Worm (Caenorhabditis elegans): ENCODE results near the gene snb-6.
A peak's percentile ranks its signal among the peaks of the same experiment; 100 is the strongest.

The snb-6 gene

ce11 chrII:8818257-8818656 lies 41.2 kb downstream of the snb-6 start:
- no peak for TF ChIP-seq zip-4 (GFP tag; optimal IDR thresholded peaks at IDR 0.05)
- no peak for TF ChIP-seq Y116A8C.19 (tag; optimal IDR thresholded peaks at IDR 0.05; ENCODE audit: borderline replicate concordance)
- no peak for TF ChIP-seq tlp-1 (tag; optimal IDR thresholded peaks at IDR 0.05)
- no peak for TF ChIP-seq nhr-76 (tag; optimal IDR thresholded peaks at IDR 0.05)
- TF ChIP-seq lin-14 (GFP tag; optimal IDR thresholded peaks at IDR 0.05), result peak; percentile 75
- no peak for TF ChIP-seq fkh-8 (tag; optimal IDR thresholded peaks at IDR 0.05)
- peak in 1 of 2 experiments; percentile 47 for TF ChIP-seq lin-35 (GFP tag; optimal IDR thresholded peaks at IDR 0.05)
- TF ChIP-seq hlh-17 (GFP tag; optimal IDR thresholded peaks at IDR 0.05; ENCODE audit: borderline replicate concordance), result no peak
- TF ChIP-seq nhr-85 (tag), result peak; percentile 96
- TF ChIP-seq tbx-2 (tag; optimal IDR thresholded peaks at IDR 0.05), result peak; percentile 51
- TF ChIP-seq grh-1 (GFP tag; IDR thresholded peaks at IDR 0.05), result 0 out of 2 replicates have a peak, but pooled peaks have one; percentile 8
- TF ChIP-seq alr-1 (tag; optimal IDR thresholded peaks at IDR 0.05; ENCODE audit: borderline replicate concordance), result no peak
- no peak for TF ChIP-seq ceh-82 (tag; optimal IDR thresholded peaks at IDR 0.05)
- TF ChIP-seq lin-13 (GFP tag; optimal IDR thresholded peaks at IDR 0.05), result no peak
- peak; percentile 75 for TF ChIP-seq nhr-71 (tag; optimal IDR thresholded peaks at IDR 0.05)
- TF ChIP-seq aha-1 (tag; optimal IDR thresholded peaks at IDR 0.05), result no peak
- peak; percentile 43 for TF ChIP-seq blmp-1 (tag; optimal IDR thresholded peaks at IDR 0.05)
- no peak for TF ChIP-seq C16A3.4 (tag; optimal IDR thresholded peaks at IDR 0.05)
- TF ChIP-seq jun-1 (tag; optimal IDR thresholded peaks at IDR 0.05), result no peak
- TF ChIP-seq nhr-90 (tag; optimal IDR thresholded peaks at IDR 0.05; ENCODE audit: poor library complexity), result peak; percentile 69
- TF ChIP-seq F16B12.6 (tag; optimal IDR thresholded peaks at IDR 0.05), result no peak
- no peak for TF ChIP-seq ama-1 (optimal IDR thresholded peaks at IDR 0.05)
- peak in 5 of 6 experiments; percentile 57 to 95 (median 80) for TF ChIP-seq elt-3 (tag; optimal IDR thresholded peaks at IDR 0.05)
- TF ChIP-seq ceh-8 (GFP tag; optimal IDR thresholded peaks at IDR 0.05), result no peak
- no peak for TF ChIP-seq fos-1 (tag; optimal IDR thresholded peaks at IDR 0.05)
- no peak for TF ChIP-seq swsn-7 (tag; optimal IDR thresholded peaks at IDR 0.05)
- TF ChIP-seq nhr-20 (tag; optimal IDR thresholded peaks at IDR 0.05), result peak; percentile 71
- TF ChIP-seq skn-1 (tag; optimal IDR thresholded peaks at IDR 0.05), result no peak
- TF ChIP-seq zag-1 (tag; optimal IDR thresholded peaks at IDR 0.05), result no peak
- TF ChIP-seq unc-62 (GFP tag; optimal IDR thresholded peaks at IDR 0.05), result no peak
- TF ChIP-seq lin-39 (tag; optimal IDR thresholded peaks at IDR 0.05), result no peak
- no peak for TF ChIP-seq efl-1 (optimal IDR thresholded peaks at IDR 0.05)
- peak in 1 of 2 experiments; percentile 91 for TF ChIP-seq efl-1 (GFP tag; optimal IDR thresholded peaks at IDR 0.05 in 1 of 2)
- TF ChIP-seq unc-98 (GFP tag; IDR thresholded peaks at IDR 0.05), result no peak
- TF ChIP-seq nhr-47 (tag; optimal IDR thresholded peaks at IDR 0.05), result peak; percentile 30
- peak in 1 of 2 experiments; percentile 71 for TF ChIP-seq mdl-1 (tag; optimal IDR thresholded peaks at IDR 0.05)
- no peak for TF ChIP-seq ceh-88 (GFP tag; IDR thresholded peaks at IDR 0.05)
- TF ChIP-seq mep-1 (tag; optimal IDR thresholded peaks at IDR 0.05), result no peak
- TF ChIP-seq fkh-4 (tag; optimal IDR thresholded peaks at IDR 0.05; ENCODE audit: borderline replicate concordance), result no peak
- TF ChIP-seq pqm-1 (tag; optimal IDR thresholded peaks at IDR 0.05), result no peak
- TF ChIP-seq unc-30 (tag; optimal IDR thresholded peaks at IDR 0.05), result no peak
- no peak for TF ChIP-seq pag-3 (tag; optimal IDR thresholded peaks at IDR 0.05; ENCODE audit: borderline replicate concordance, insufficient read depth)
- TF ChIP-seq lsy-2 (tag; optimal IDR thresholded peaks at IDR 0.05), result peak in 1 of 2 experiments; percentile 29
- TF ChIP-seq ceh-63 (GFP tag; optimal IDR thresholded peaks at IDR 0.05), result no peak
- no peak for TF ChIP-seq elt-2 (tag; optimal IDR thresholded peaks at IDR 0.05)
- TF ChIP-seq ztf-4 (tag; optimal IDR thresholded peaks at IDR 0.05), result no peak
- no peak for TF ChIP-seq rnt-1 (tag; optimal IDR thresholded peaks at IDR 0.05)
- TF ChIP-seq snu-23 (GFP tag; optimal IDR thresholded peaks at IDR 0.05), result peak; percentile 44
- no peak for TF ChIP-seq snpc-4 (tag; optimal IDR thresholded peaks at IDR 0.05)
- TF ChIP-seq nhr-19 (GFP tag; conservative IDR thresholded peaks at IDR 0.05), result peak; percentile 72
- TF ChIP-seq mef-2 (tag; optimal IDR thresholded peaks at IDR 0.05), result no peak
- TF ChIP-seq hlh-4 (tag; optimal IDR thresholded peaks at IDR 0.05), result no peak
- TF ChIP-seq unc-130 (tag; optimal IDR thresholded peaks at IDR 0.05), result peak; percentile 30
- no peak for TF ChIP-seq nhr-77 (tag; optimal IDR thresholded peaks at IDR 0.05)
